Worm (Caenorhabditis elegans) whole organism, L1 larva: ENCODE results near the gene str-226.

ENCODE experiments used
- C04F5.9 ChIP-seq: sonication (generic microtip); optimal IDR thresholded peaks from 2 replicates; lab custom pipeline; 2016; ENCODE audit warnings: missing genetic modification characterization, missing compliant biosample characterization
- C16A3.4 ChIP-seq: fragments of 150-350 bp; optimal IDR thresholded peaks from 2 replicates; lab custom pipeline; 2014; ENCODE audit warnings: missing biosample characterization, missing genetic modification characterization
- C34B4.2 ChIP-seq: sonication (generic microtip); optimal IDR thresholded peaks from 2 replicates; lab custom pipeline; 2017; ENCODE audit warnings: mild to moderate bottlenecking, missing genetic modification characterization, missing compliant biosample characterization
- F16B12.6 ChIP-seq: fragments of 150-350 bp; optimal IDR thresholded peaks from 2 replicates; lab custom pipeline; 2014; ENCODE audit warnings: missing biosample characterization, missing genetic modification characterization
- Y116A8C.19 ChIP-seq: sonication (generic microtip); optimal IDR thresholded peaks from 2 replicates; lab custom pipeline; 2016; ENCODE audit warnings: missing compliant biosample characterization, missing genetic modification characterization, borderline replicate concordance
- aha-1 ChIP-seq: fragments of 150-350 bp; optimal IDR thresholded peaks from 2 replicates; lab custom pipeline; 2014; ENCODE audit warnings: missing biosample characterization, missing genetic modification characterization
- aly-2 ChIP-seq: fragments of 150-350 bp; optimal IDR thresholded peaks from 2 replicates; lab custom pipeline; 2014; ENCODE audit warnings: missing biosample characterization, missing genetic modification characterization
- ama-1 ChIP-seq: fragments of 150-350 bp; optimal IDR thresholded peaks from 2 replicates; lab custom pipeline; 2014
- blmp-1 ChIP-seq: fragments of 150-350 bp; optimal IDR thresholded peaks from 2 replicates; lab custom pipeline; 2014; ENCODE audit warnings: missing biosample characterization, missing genetic modification characterization
- ceh-8 ChIP-seq: fragments of 200-800 bp; sonication (Bioruptor generic); optimal IDR thresholded peaks from 2 replicates; lab custom pipeline; 2018; ENCODE audit warnings: mild to moderate bottlenecking, missing genetic modification characterization, moderate library complexity, missing compliant biosample characterization
- ceh-90 ChIP-seq: sonication (generic microtip); optimal IDR thresholded peaks from 2 replicates; lab custom pipeline; 2016; ENCODE audit warnings: missing genetic modification characterization, missing compliant biosample characterization
- ces-1 ChIP-seq: fragments of 150-350 bp; optimal IDR thresholded peaks from 2 replicates; lab custom pipeline; 2014; ENCODE audit warnings: missing biosample characterization, missing genetic modification reagents, missing genetic modification characterization
- dpl-1 ChIP-seq, 3 experiments: fragments of 150-350 bp in 2 of 3; sonication (generic microtip) in 1 of 3; optimal IDR thresholded peaks; 2 replicates each; lab custom pipeline; 2014 to 2017; ENCODE audit warnings: missing biosample characterization in 3 of 3, missing genetic modification characterization in 3 of 3, missing genetic modification reagents in 3 of 3
- egl-13 ChIP-seq: sonication (generic microtip); optimal IDR thresholded peaks from 2 replicates; lab custom pipeline; 2016; ENCODE audit warnings: missing genotype, missing genetic modification reagents, missing genetic modification characterization, missing compliant biosample characterization
- egl-27 ChIP-seq, 2 experiments: fragments of 150-350 bp in 1 of 2; sonication (generic microtip); optimal IDR thresholded peaks; 3 replicates each; lab custom pipeline; 2017 to 2018; ENCODE audit warnings: missing biosample characterization in 2 of 2, missing genetic modification characterization in 2 of 2, missing genetic modification reagents in 2 of 2
- elt-2 ChIP-seq: sonication (generic microtip); optimal IDR thresholded peaks from 2 replicates; lab custom pipeline; 2016; ENCODE audit warnings: missing genetic modification characterization, mild to moderate bottlenecking, inconsistent platforms, missing compliant biosample characterization, missing genetic modification reagents
- ets-5 ChIP-seq: fragments of 200-800 bp; sonication (Bioruptor generic); IDR thresholded peaks from 2 replicates; pipeline ENCODE4 v1.3.6; 2022; ENCODE audit warnings: missing genetic modification characterization, missing compliant biosample characterization
- fkh-8 ChIP-seq: sonication (generic microtip); optimal IDR thresholded peaks from 2 replicates; lab custom pipeline; 2016; ENCODE audit warnings: mild to moderate bottlenecking, missing genetic modification characterization, missing compliant biosample characterization
- fos-1 ChIP-seq: fragments of 150-350 bp; optimal IDR thresholded peaks from 2 replicates; lab custom pipeline; 2014; ENCODE audit warnings: missing biosample characterization, missing genetic modification characterization
- grh-1 ChIP-seq: fragments of 200-800 bp; sonication (Bioruptor generic); IDR thresholded peaks from 2 replicates; pipeline ENCODE4 v1.3.6; 2022; ENCODE audit warnings: missing genetic modification reagents, missing genetic modification characterization, missing compliant biosample characterization
- hpl-2 ChIP-seq: fragments of 150-350 bp; optimal IDR thresholded peaks from 2 replicates; lab custom pipeline; 2014; ENCODE audit warnings: missing biosample characterization, missing genetic modification reagents, missing genetic modification characterization
- isw-1 ChIP-seq: fragments of 200-800 bp; sonication (Bioruptor generic); IDR thresholded peaks from 2 replicates; pipeline ENCODE4 v1.3.6; 2022; ENCODE audit warnings: missing genetic modification characterization, missing compliant biosample characterization
- jun-1 ChIP-seq: fragments of 150-350 bp; optimal IDR thresholded peaks from 2 replicates; lab custom pipeline; 2014; ENCODE audit warnings: missing biosample characterization, missing genetic modification reagents, missing genetic modification characterization
- lin-14 ChIP-seq: fragments of 200-800 bp; sonication (Bioruptor generic); optimal IDR thresholded peaks from 2 replicates; lab custom pipeline; 2018; ENCODE audit warnings: mild to moderate bottlenecking, missing genetic modification characterization, moderate library complexity, missing compliant biosample characterization
- lir-3 ChIP-seq: sonication (generic microtip); optimal IDR thresholded peaks from 2 replicates; lab custom pipeline; 2016; ENCODE audit warnings: mild to moderate bottlenecking, missing genetic modification characterization, moderate library complexity, missing compliant biosample characterization; ENCODE audit not compliant: poor library complexity
- mab-9 ChIP-seq: fragments of 200-800 bp; sonication (Bioruptor generic); IDR thresholded peaks from 2 replicates; pipeline ENCODE4 v1.3.6; 2022; ENCODE audit warnings: missing genetic modification reagents, missing genetic modification characterization, missing compliant biosample characterization
- mef-2 ChIP-seq: fragments of 150-350 bp; optimal IDR thresholded peaks from 2 replicates; lab custom pipeline; 2014; ENCODE audit warnings: missing biosample characterization, missing genetic modification characterization
- mep-1 ChIP-seq: fragments of 150-350 bp; optimal IDR thresholded peaks from 2 replicates; lab custom pipeline; 2014; ENCODE audit warnings: missing biosample characterization, missing genetic modification characterization
- nhr-11 ChIP-seq: fragments of 150-350 bp; optimal IDR thresholded peaks from 2 replicates; lab custom pipeline; 2014; ENCODE audit warnings: missing biosample characterization, missing genetic modification characterization
- nhr-12 ChIP-seq: sonication (generic microtip); optimal IDR thresholded peaks from 2 replicates; lab custom pipeline; 2017; ENCODE audit warnings: missing biosample characterization, missing genetic modification characterization
- nhr-20 ChIP-seq: sonication (generic microtip); optimal IDR thresholded peaks from 2 replicates; lab custom pipeline; 2016; ENCODE audit warnings: mild to moderate bottlenecking, missing genetic modification characterization, missing compliant biosample characterization
- nhr-28 ChIP-seq: fragments of 150-350 bp; optimal IDR thresholded peaks from 2 replicates; lab custom pipeline; 2014; ENCODE audit warnings: missing biosample characterization, missing genetic modification characterization
- nhr-47 ChIP-seq: sonication (generic microtip); optimal IDR thresholded peaks from 2 replicates; lab custom pipeline; 2016; ENCODE audit warnings: mild to moderate bottlenecking, missing genetic modification characterization, moderate library complexity, missing compliant biosample characterization
- nhr-76 ChIP-seq: sonication (generic microtip); optimal IDR thresholded peaks from 2 replicates; lab custom pipeline; 2017; ENCODE audit warnings: missing biosample characterization, missing genetic modification characterization
- nhr-84 ChIP-seq: sonication (generic microtip); optimal IDR thresholded peaks from 2 replicates; lab custom pipeline; 2017; ENCODE audit warnings: missing biosample characterization, missing genetic modification characterization
- pag-3 ChIP-seq: sonication (generic microtip); optimal IDR thresholded peaks from 2 replicates; lab custom pipeline; 2017; ENCODE audit warnings: missing genetic modification characterization, mild to moderate bottlenecking, missing compliant biosample characterization, antibody characterized with exemption, borderline replicate concordance; ENCODE audit not compliant: insufficient read depth
- pqm-1 ChIP-seq: sonication (generic microtip); optimal IDR thresholded peaks from 3 replicates; lab custom pipeline; 2017; ENCODE audit warnings: missing biosample characterization, missing genetic modification characterization
- snpc-4 ChIP-seq: fragments of 150-350 bp; optimal IDR thresholded peaks from 2 replicates; lab custom pipeline; 2014; ENCODE audit warnings: missing biosample characterization, missing genetic modification characterization
- snu-23 ChIP-seq: sonication (generic microtip); optimal IDR thresholded peaks from 2 replicates; lab custom pipeline; 2016; ENCODE audit warnings: missing genetic modification characterization, missing compliant biosample characterization
- sptf-1 ChIP-seq: fragments of 150-350 bp; optimal IDR thresholded peaks from 2 replicates; lab custom pipeline; 2014; ENCODE audit warnings: missing biosample characterization, missing genetic modification characterization
- swsn-7 ChIP-seq: sonication (generic microtip); optimal IDR thresholded peaks from 2 replicates; lab custom pipeline; 2016; ENCODE audit warnings: missing genetic modification characterization, missing compliant biosample characterization
- tbx-2 ChIP-seq: sonication (generic microtip); optimal IDR thresholded peaks from 2 replicates; lab custom pipeline; 2016; ENCODE audit warnings: missing genetic modification characterization, missing compliant biosample characterization
- unc-30 ChIP-seq: sonication (generic microtip); optimal IDR thresholded peaks from 2 replicates; lab custom pipeline; 2017; ENCODE audit warnings: missing biosample characterization, missing genetic modification characterization
- unc-62 ChIP-seq: fragments of 150-350 bp; optimal IDR thresholded peaks from 2 replicates; lab custom pipeline; 2014; ENCODE audit warnings: missing biosample characterization, missing genetic modification reagents, missing genetic modification characterization
- zag-1 ChIP-seq: fragments of 150-350 bp; optimal IDR thresholded peaks from 2 replicates; lab custom pipeline; 2014; ENCODE audit warnings: missing biosample characterization, missing genetic modification characterization
- zip-4 ChIP-seq: fragments of 200-800 bp; sonication (Bioruptor generic); optimal IDR thresholded peaks from 2 replicates; lab custom pipeline; 2018; ENCODE audit warnings: mild to moderate bottlenecking, missing genetic modification characterization, moderate library complexity, missing compliant biosample characterization
- ztf-11 ChIP-seq, 2 experiments: sonication (generic microtip); optimal IDR thresholded peaks; 2 replicates each; lab custom pipeline; 2016 to 2017; ENCODE audit warnings: missing genetic modification characterization in 2 of 2, missing biosample characterization in 1 of 2, missing compliant biosample characterization in 1 of 2

Gene str-226

ce11 chrV:3486857-3487256, 25.6 kb upstream of the str-226 start, which contains the start of gene srbc-32:
srbc-32 (minus strand) TSS chrV:3486957.
- no peak for TF ChIP-seq aly-2
- TF ChIP-seq unc-30 (tag; lab: Kevin White, UChicago), result no peak
- TF ChIP-seq dpl-1 (GFP tag; optimal IDR thresholded peaks at IDR 0.05; lab: Kevin White, UChicago), result no peak
- TF ChIP-seq fkh-8, result no peak
- no peak for TF ChIP-seq C34B4.2
- TF ChIP-seq ets-5 (GFP tag; lab: Robert Waterston, UW), result no peak
- no peak for TF ChIP-seq pqm-1
- no peak for TF ChIP-seq ceh-90
- no peak for TF ChIP-seq aha-1 (tag; lab: Kevin White, UChicago)
- no peak for TF ChIP-seq jun-1
- TF ChIP-seq grh-1, result no peak
- TF ChIP-seq swsn-7 (tag; lab: Kevin White, UChicago), result no peak
- TF ChIP-seq fos-1 (tag; lab: Kevin White, UChicago), result no peak
- TF ChIP-seq nhr-11 (tag; lab: Kevin White, UChicago), result no peak
- no peak for TF ChIP-seq nhr-28 (tag; lab: Kevin White, UChicago)
- no peak for TF ChIP-seq snpc-4 (tag; lab: Kevin White, UChicago)
- no peak for TF ChIP-seq tbx-2 (tag; lab: Kevin White, UChicago)
- TF ChIP-seq sptf-1, result no peak
- no peak for TF ChIP-seq nhr-76 (tag; lab: Kevin White, UChicago)
- TF ChIP-seq Y116A8C.19 (tag; lab: Kevin White, UChicago), result no peak
- TF ChIP-seq, all 84 proteins: peak for 0

ce11 chrV:3490435-3490834, 22.0 kb upstream of the str-226 start, which contains the start of gene srbc-36:
srbc-36 (minus strand) TSS chrV:3490535.
- TF ChIP-seq C04F5.9 (tag; lab: Kevin White, UChicago), result no peak
- TF ChIP-seq mep-1 (tag; lab: Kevin White, UChicago), result no peak
- TF ChIP-seq sptf-1, result no peak
- TF ChIP-seq nhr-84, result no peak
- no peak for TF ChIP-seq nhr-12 (tag; lab: Kevin White, UChicago)
- no peak for TF ChIP-seq C16A3.4 (tag; lab: Kevin White, UChicago)
- TF ChIP-seq isw-1 (GFP tag; lab: Robert Waterston, UW), result no peak
- no peak for TF ChIP-seq blmp-1
- TF ChIP-seq elt-2 (tag; lab: Kevin White, UChicago), result no peak
- TF ChIP-seq zag-1 (tag; lab: Kevin White, UChicago), result no peak
- no peak for TF ChIP-seq ceh-90
- TF ChIP-seq pqm-1, result no peak

- TF ChIP-seq zag-1 (tag; lab: Kevin White, UChicago) (no peak), hpl-2 (no peak), jun-1 (no peak), lin-14 (no peak), nhr-47 (no peak), egl-27 (tag; optimal IDR thresholded peaks at IDR 0.05; lab: Kevin White, UChicago) (no peak), nhr-11 (tag; lab: Kevin White, UChicago) (no peak), mab-9 (GFP tag; lab: Robert Waterston, UW) (no peak), ceh-8 (no peak)
Observed at ce11 chrV:3496880-3497279, 15.6 kb upstream of the str-226 start, which contains the start of gene C07G3.15. C07G3.15 (minus strand) TSS chrV:3496980.

- TF ChIP-seq ztf-11 (tag; optimal IDR thresholded peaks at IDR 0.05; lab: Kevin White, UChicago) (no peak), snu-23 (GFP tag; lab: Kevin White, UChicago) (no peak), nhr-20 (no peak), tbx-2 (tag; lab: Kevin White, UChicago) (no peak), nhr-47 (no peak), ceh-8 (no peak), swsn-7 (tag; lab: Kevin White, UChicago) (no peak), C16A3.4 (tag; lab: Kevin White, UChicago) (no peak), zip-4 (GFP tag; lab: Kevin White, UChicago) (no peak), mef-2 (no peak), egl-13 (no peak), unc-62 (no peak), ceh-90 (no peak), ama-1 (lab: Kevin White, UChicago) (no peak), ces-1 (GFP tag; lab: Kevin White, UChicago) (no peak), F16B12.6 (tag; lab: Kevin White, UChicago) (no peak), pag-3 (tag; lab: Kevin White, UChicago) (no peak), jun-1 (no peak), lir-3 (tag; lab: Kevin White, UChicago) (no peak), ets-5 (GFP tag; lab: Robert Waterston, UW) (no peak)
Observed at ce11 chrV:3502038-3502437, 10.4 kb upstream of the str-226 start, which contains the start of the genes C07G3.8 and C07G3.10. C07G3.8 (minus strand) TSS chrV:3502138. C07G3.10 (plus strand) TSS chrV:3502307.
